Fruit fly (Drosophila melanogaster) whole organism: ENCODE data around the gene RhoGEF3.

Experiments used
- CG8478 ChIP-seq: fragments of >200 bp; optimal IDR thresholded peaks from 2 replicates; lab custom pipeline; 2018; ENCODE audit warnings: inconsistent platforms
- pan ChIP-seq: fragments of >200 bp; optimal IDR thresholded peaks from 2 replicates; lab custom pipeline; 2017
- psq ChIP-seq: fragments of >200 bp; optimal IDR thresholded peaks from 2 replicates; lab custom pipeline; 2017

DNA sequence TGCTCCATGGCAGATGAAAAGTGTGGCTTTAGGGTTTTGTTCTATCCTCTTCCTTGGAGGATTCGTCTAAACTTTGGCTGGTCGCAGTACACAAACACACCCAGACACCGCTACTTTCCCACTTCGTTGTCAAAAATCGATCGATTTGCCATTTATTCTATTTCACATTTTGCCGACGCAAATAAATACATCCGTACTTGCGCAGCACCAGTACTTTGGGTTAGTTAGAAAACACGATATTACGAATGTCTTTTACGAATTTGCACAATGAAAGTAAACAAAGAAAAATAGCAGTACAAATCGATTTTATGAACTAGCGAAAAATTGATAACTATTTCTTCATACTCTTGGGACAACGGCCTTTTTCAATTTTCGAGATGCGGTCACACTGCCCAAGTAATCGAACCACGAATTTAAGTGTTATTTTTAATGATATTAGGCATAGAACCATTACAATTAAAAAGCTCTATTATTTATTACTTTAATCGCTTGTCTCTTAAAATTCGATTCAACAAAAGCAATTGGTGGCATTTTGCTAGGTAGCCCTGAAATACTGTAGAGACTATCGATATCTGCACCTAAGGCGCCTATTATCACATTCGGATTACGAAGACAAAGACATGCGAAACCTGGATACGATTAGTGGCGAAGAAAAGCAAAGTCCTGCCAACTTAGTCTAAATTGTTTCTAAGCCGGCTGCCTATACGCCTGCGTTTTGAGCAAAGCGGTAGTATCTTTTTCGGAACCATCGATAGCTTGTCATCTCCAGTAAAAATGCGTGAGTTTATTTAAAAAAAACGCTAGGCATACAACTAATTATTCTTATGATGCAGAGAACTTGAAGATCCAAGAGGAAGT lies 19.4 kb upstream of the RhoGEF3 start, which contains the start of the genes DIP2 and wac:
- TF ChIP-seq psq = no peak
- TF ChIP-seq CG8478 (lab: Kevin White, UChicago) = no peak
- TF ChIP-seq pan (lab: Kevin White, UChicago) = no peak
